Worm (Caenorhabditis elegans): ENCODE data around the gene ccdc-149.

- TF ChIP-seq sea-1 (GFP tag; conservative IDR thresholded peaks at IDR 0.05) (no peak), ceh-36 (tag; optimal IDR thresholded peaks at IDR 0.05) (no peak), ama-1 (optimal IDR thresholded peaks at IDR 0.05) (no peak), tbx-37 (GFP tag; conservative IDR thresholded peaks at IDR 0.05) (no peak), F13C5.2 (tag; optimal IDR thresholded peaks at IDR 0.05) (no peak)
Measured at ce11 chrX:11552879-11553278, 41.6 kb upstream of the ccdc-149 start.
